Worm (Caenorhabditis elegans) whole organism, L4 larva: Measurements from ENCODE around the gene srv-31.

Experiments
- D1046.2 ChIP-seq: fragments of 200-800 bp; sonication (Bioruptor generic); IDR thresholded peaks from 2 replicates; pipeline ENCODE4 v1.3.6; 2022; ENCODE audit warnings: missing genetic modification characterization, missing compliant biosample characterization
- F49E8.2 ChIP-seq: sonication (generic microtip); optimal IDR thresholded peaks from 2 replicates; lab custom pipeline; 2016; ENCODE audit warnings: missing compliant biosample characterization, mild to moderate bottlenecking, missing genetic modification characterization, borderline replicate concordance
- arid-1 ChIP-seq: fragments of 200-800 bp; sonication (Bioruptor generic); conservative IDR thresholded peaks from 2 replicates; pipeline ENCODE4 v1.3.6; 2022; ENCODE audit warnings: missing genetic modification reagents, missing genetic modification characterization, missing compliant biosample characterization
- attf-4 ChIP-seq: sonication (generic microtip); optimal IDR thresholded peaks from 3 replicates; lab custom pipeline; 2017; ENCODE audit warnings: missing biosample characterization, missing genetic modification characterization
- cey-2 ChIP-seq: sonication (generic microtip); optimal IDR thresholded peaks from 3 replicates; lab custom pipeline; 2017; ENCODE audit warnings: missing genetic modification characterization, mild to moderate bottlenecking, missing compliant biosample characterization, antibody characterized with exemption, borderline replicate concordance; ENCODE audit not compliant: insufficient read depth
- daf-12 ChIP-seq: fragments of 150-350 bp; optimal IDR thresholded peaks from 2 replicates; lab custom pipeline; 2014; ENCODE audit warnings: missing biosample characterization, missing genetic modification reagents, missing genetic modification characterization
- daf-8 ChIP-seq: fragments of 200-800 bp; sonication (Bioruptor generic); IDR thresholded peaks from 2 replicates; pipeline ENCODE4 v1.3.6; 2022; ENCODE audit warnings: missing genetic modification characterization, missing compliant biosample characterization
- dmd-9 ChIP-seq: fragments of 200-800 bp; sonication (Bioruptor generic); IDR thresholded peaks from 2 replicates; pipeline ENCODE4 v1.3.6; 2022; ENCODE audit warnings: missing genetic modification reagents, missing genetic modification characterization, missing compliant biosample characterization
- dpl-1 ChIP-seq: fragments of 150-350 bp; optimal IDR thresholded peaks from 2 replicates; lab custom pipeline; 2014; ENCODE audit warnings: missing biosample characterization, missing genetic modification reagents, missing genetic modification characterization
- dve-1 ChIP-seq: sonication (generic microtip); optimal IDR thresholded peaks from 2 replicates; lab custom pipeline; 2017; ENCODE audit warnings: antibody characterized with exemption, mild to moderate bottlenecking, missing genetic modification characterization, missing compliant biosample characterization; ENCODE audit not compliant: insufficient read depth
- egl-27 ChIP-seq: sonication (generic microtip); optimal IDR thresholded peaks from 3 replicates; lab custom pipeline; 2017; ENCODE audit warnings: missing biosample characterization, missing genetic modification reagents, missing genetic modification characterization
- gei-8 ChIP-seq: fragments of 200-800 bp; sonication (Bioruptor generic); optimal IDR thresholded peaks from 2 replicates; lab custom pipeline; 2018; ENCODE audit warnings: mild to moderate bottlenecking, missing genetic modification characterization, missing compliant biosample characterization
- hlh-11 ChIP-seq: fragments of 200-800 bp; sonication (Bioruptor generic); optimal IDR thresholded peaks from 2 replicates; lab custom pipeline; 2018; ENCODE audit warnings: mild to moderate bottlenecking, missing genetic modification characterization, missing compliant biosample characterization
- hlh-30 ChIP-seq: sonication (generic microtip); optimal IDR thresholded peaks from 2 replicates; lab custom pipeline; 2017; ENCODE audit warnings: antibody characterized with exemption, mild to moderate bottlenecking, missing genetic modification characterization, missing compliant biosample characterization; ENCODE audit not compliant: insufficient read depth
- jun-1 ChIP-seq: fragments of 150-350 bp; optimal IDR thresholded peaks from 2 replicates; lab custom pipeline; 2014; ENCODE audit warnings: missing biosample characterization, missing genetic modification reagents, missing genetic modification characterization
- lin-38 ChIP-seq: fragments of 200-800 bp; sonication (Bioruptor generic); IDR thresholded peaks from 2 replicates; pipeline ENCODE4 v1.3.6; 2022; ENCODE audit warnings: missing genetic modification reagents, missing genetic modification characterization, missing compliant biosample characterization
- lin-39 ChIP-seq: fragments of 150-350 bp; optimal IDR thresholded peaks from 2 replicates; lab custom pipeline; 2014; ENCODE audit warnings: missing biosample characterization, missing genetic modification reagents, missing genetic modification characterization
- lsy-2 ChIP-seq, 2 experiments: fragments of 150-350 bp in 1 of 2; sonication (generic microtip) in 1 of 2; optimal IDR thresholded peaks; 2 replicates each; lab custom pipeline; 2014 to 2017; ENCODE audit warnings: missing biosample characterization in 2 of 2, missing genetic modification characterization in 2 of 2
- mdt-29 ChIP-seq: fragments of 200-800 bp; sonication (Bioruptor generic); IDR thresholded peaks from 2 replicates; pipeline ENCODE4 v1.3.6; 2022; ENCODE audit warnings: missing genetic modification reagents, missing genetic modification characterization, missing compliant biosample characterization
- mep-1 ChIP-seq: fragments of 150-350 bp; sonication (generic microtip); optimal IDR thresholded peaks from 3 replicates; lab custom pipeline; 2014; ENCODE audit warnings: missing biosample characterization, missing genetic modification characterization
- mxl-2 ChIP-seq: fragments of 200-800 bp; sonication (Bioruptor generic); conservative IDR thresholded peaks from 2 replicates; pipeline ENCODE4 v1.3.6; 2022; ENCODE audit warnings: missing genetic modification reagents, missing genetic modification characterization, missing compliant biosample characterization
- nhr-102 ChIP-seq: sonication (generic microtip); optimal IDR thresholded peaks from 2 replicates; lab custom pipeline; 2016; ENCODE audit warnings: mild to moderate bottlenecking, missing genetic modification characterization, moderate library complexity, missing compliant biosample characterization
- nhr-41 ChIP-seq: fragments of 200-800 bp; sonication (Bioruptor generic); IDR thresholded peaks from 2 replicates; pipeline ENCODE4 v1.3.6; 2022; ENCODE audit warnings: missing genetic modification reagents, missing genetic modification characterization, missing compliant biosample characterization
- saeg-2 ChIP-seq: fragments of 200-800 bp; sonication (Bioruptor generic); IDR thresholded peaks from 2 replicates; pipeline ENCODE4 v1.3.6; 2022; ENCODE audit warnings: missing genetic modification reagents, missing genetic modification characterization, missing compliant biosample characterization
- snpc-1.2 ChIP-seq: fragments of 200-800 bp; sonication (Bioruptor generic); IDR thresholded peaks from 2 replicates; pipeline ENCODE4 v1.3.6; 2022; ENCODE audit warnings: missing genetic modification reagents, missing genetic modification characterization, missing compliant biosample characterization
- snpc-4 ChIP-seq: fragments of 150-350 bp; optimal IDR thresholded peaks from 2 replicates; lab custom pipeline; 2014; ENCODE audit warnings: missing biosample characterization, missing genetic modification characterization
- spr-3 ChIP-seq: fragments of 200-800 bp; sonication (Bioruptor generic); optimal IDR thresholded peaks from 2 replicates; lab custom pipeline; 2018; ENCODE audit warnings: mild to moderate bottlenecking, missing genetic modification characterization, missing compliant biosample characterization
- tra-1 ChIP-seq: fragments of 200-800 bp; sonication (Bioruptor generic); IDR thresholded peaks from 2 replicates; pipeline ENCODE4 v1.3.6; 2022; ENCODE audit warnings: missing genetic modification reagents, missing genetic modification characterization, missing compliant biosample characterization
- unc-62 ChIP-seq, 3 experiments: fragments of 150-350 bp in 1 of 3; sonication (generic microtip); optimal IDR thresholded peaks in 2 of 3; peaks in 1 of 3; 1 replicate in 1 of 3; 2 replicates in 2 of 3; lab custom pipeline; 2014 to 2017; ENCODE audit warnings: missing biosample characterization in 3 of 3, missing genetic modification characterization in 3 of 3, missing genetic modification reagents in 3 of 3, missing genotype in 1 of 3
- ztf-11 ChIP-seq: fragments of 150-350 bp; optimal IDR thresholded peaks from 2 replicates; lab custom pipeline; 2014; ENCODE audit warnings: missing biosample characterization, missing genetic modification characterization

Gene srv-31

DNA sequence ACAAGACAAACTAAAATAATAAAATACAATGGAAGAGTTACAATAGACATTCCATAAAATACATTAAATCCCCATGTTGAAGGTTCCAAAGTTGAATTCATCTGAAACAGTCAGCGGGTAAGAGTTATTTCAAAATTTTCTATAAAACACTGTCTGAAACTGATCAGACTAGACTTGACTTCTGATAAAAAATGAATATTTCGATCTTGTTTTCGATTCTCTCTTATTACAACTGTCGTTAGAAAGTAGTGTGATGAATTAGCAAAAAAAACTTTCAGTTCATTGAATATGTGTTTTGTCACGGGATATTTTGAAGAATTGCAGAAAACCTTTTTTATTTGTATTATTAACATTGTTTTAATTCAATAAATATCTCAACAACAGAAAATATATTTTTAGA lies 29.9 kb upstream of the srv-31 start, which contains the start of gene srv-26:
TSS of gene srv-26 (minus strand) at position 101 of the 400 bp plus-strand sequence.
- no peak for TF ChIP-seq nhr-102
- no peak for TF ChIP-seq hlh-11 (tag; lab: Kevin White, UChicago)
- TF ChIP-seq mxl-2 (GFP tag; lab: Robert Waterston, UW) = no peak
- no peak for TF ChIP-seq cey-2 (tag; lab: Kevin White, UChicago)
- no peak for TF ChIP-seq dmd-9 (GFP tag; lab: Robert Waterston, UW)
- TF ChIP-seq lin-39 (tag; lab: Kevin White, UChicago) = no peak
- no peak for TF ChIP-seq attf-4 (tag; lab: Kevin White, UChicago)
- TF ChIP-seq hlh-30 = no peak
- no peak for TF ChIP-seq ztf-11 (tag; lab: Kevin White, UChicago)
- TF ChIP-seq D1046.2 (GFP tag; lab: Robert Waterston, UW) = no peak

- TF ChIP-seq unc-62 (GFP tag; optimal IDR thresholded peaks at IDR 0.05 in 1 of 2; lab: Kevin White, UChicago) = peak in 1 of 2 experiments; percentile 96
- no peak for TF ChIP-seq unc-62 (tag; optimal IDR thresholded peaks at IDR 0.05; lab: Kevin White, UChicago)
- TF ChIP-seq snpc-4 (tag; lab: Kevin White, UChicago) = no peak
Observed at ce11 chrIV:6299523-6299922, 27.7 kb upstream of the srv-31 start.

DNA sequence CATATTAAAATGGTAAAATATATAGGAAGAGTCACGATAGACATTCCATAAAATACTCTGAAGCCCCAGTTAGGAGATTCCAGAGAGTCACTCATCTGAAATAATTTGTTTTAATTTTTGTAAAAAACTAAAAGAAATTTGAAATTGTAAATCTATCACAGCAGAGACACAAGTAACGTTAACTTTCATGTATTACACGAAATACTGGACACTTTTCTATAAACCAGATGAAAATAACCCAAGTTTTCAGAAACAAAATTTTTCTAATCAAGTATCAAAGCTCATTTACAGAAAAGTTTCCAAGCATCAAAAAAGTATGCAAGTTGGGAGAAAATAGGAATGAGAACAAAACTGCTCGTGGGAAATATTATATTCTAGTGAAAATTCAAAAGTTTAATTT lies 26.4 kb upstream of the srv-31 start, which contains the start of gene srv-27:
TSS of gene srv-27 (minus strand) at position 101 of the 400 bp plus-strand sequence.
- no peak for TF ChIP-seq gei-8
- no peak for TF ChIP-seq arid-1
- no peak for TF ChIP-seq dpl-1 (GFP tag; lab: Kevin White, UChicago)
- no peak for TF ChIP-seq daf-8 (GFP tag; lab: Robert Waterston, UW)
- TF ChIP-seq lin-38 (GFP tag; lab: Robert Waterston, UW) = no peak
- no peak for TF ChIP-seq unc-62 (GFP tag; optimal IDR thresholded peaks at IDR 0.05 in 1 of 2; lab: Kevin White, UChicago)
- no peak for TF ChIP-seq unc-62 (tag; optimal IDR thresholded peaks at IDR 0.05; lab: Kevin White, UChicago)
- TF ChIP-seq hlh-11 (tag; lab: Kevin White, UChicago) = no peak
- no peak for TF ChIP-seq egl-27
- no peak for TF ChIP-seq spr-3 (GFP tag; lab: Kevin White, UChicago)
- TF ChIP-seq nhr-41 (GFP tag; lab: Robert Waterston, UW) = no peak
- TF ChIP-seq tra-1 (GFP tag; lab: Robert Waterston, UW) = no peak

DNA sequence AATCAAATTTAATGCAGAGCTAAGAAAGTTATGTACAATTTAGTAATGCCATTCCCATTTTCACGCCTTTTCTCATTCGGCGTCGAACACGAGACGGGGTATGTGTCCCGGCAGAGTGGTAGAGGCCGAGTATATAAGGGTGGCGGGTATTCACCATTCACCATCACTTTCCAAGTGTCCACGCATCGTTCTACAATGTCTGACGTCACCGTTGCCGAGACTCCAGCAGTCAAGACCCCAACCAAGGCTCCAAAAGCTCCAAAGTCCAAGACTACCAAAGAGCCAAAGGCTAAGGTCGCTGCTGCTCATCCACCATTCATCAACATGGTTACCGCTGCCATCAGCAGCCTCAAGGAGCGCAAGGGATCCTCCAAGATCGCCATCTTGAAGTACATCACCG lies 22.3 kb upstream of the srv-31 start, which contains the start of gene hil-2:
TSS of gene hil-2 (plus strand) at position 160 of the 400 bp plus-strand sequence.
- TF ChIP-seq dpl-1 (GFP tag; lab: Kevin White, UChicago) (no peak), snpc-1.2 (GFP tag; lab: Robert Waterston, UW) (0 out of 2 replicates have a peak, but pooled peaks have one; percentile 27), attf-4 (tag; lab: Kevin White, UChicago) (no peak), unc-62 (GFP tag; optimal IDR thresholded peaks at IDR 0.05 in 1 of 2; lab: Kevin White, UChicago) (peak in 1 of 2 experiments; percentile 66), unc-62 (tag; optimal IDR thresholded peaks at IDR 0.05; lab: Kevin White, UChicago) (no peak), dve-1 (peak; percentile 4)
- TF ChIP-seq, all 104 proteins: peak for 3

ce11 chrIV:6290741-6291140 lies 18.9 kb upstream of the srv-31 start, which contains the start of gene srv-24:
TSS of gene srv-24 (minus strand) at chrIV:6290841.
- no peak for TF ChIP-seq jun-1 (tag; lab: Kevin White, UChicago)
- TF ChIP-seq nhr-41 (GFP tag; lab: Robert Waterston, UW) = no peak
- TF ChIP-seq spr-3 (GFP tag; lab: Kevin White, UChicago) = no peak
- no peak for TF ChIP-seq lsy-2 (tag; optimal IDR thresholded peaks at IDR 0.05; lab: Kevin White, UChicago)
- TF ChIP-seq mdt-29 (GFP tag; lab: Robert Waterston, UW) = no peak
- TF ChIP-seq F49E8.2 (tag; lab: Kevin White, UChicago) = no peak
- TF ChIP-seq snpc-4 (tag; lab: Kevin White, UChicago) = no peak
- no peak for TF ChIP-seq daf-12 (tag; lab: Kevin White, UChicago)
- TF ChIP-seq mep-1 (tag; lab: Kevin White, UChicago) = no peak
- no peak for TF ChIP-seq saeg-2 (GFP tag; lab: Robert Waterston, UW)
